Fruit fly (Drosophila melanogaster) whole organism, embryonic: ENCODE results near the gene CG15894.

Experiments
- CG10209 ChIP-seq: fragments of 200-800 bp; sonication (Bioruptor generic); optimal IDR thresholded peaks from 3 replicates; lab custom pipeline; 2017; ENCODE audit warnings: missing biosample characterization, mild to moderate bottlenecking, missing genetic modification characterization, missing genetic modification reagents
- CG10267 ChIP-seq: fragments of 200-800 bp; sonication (Bioruptor generic); optimal IDR thresholded peaks from 2 replicates; lab custom pipeline; 2018; ENCODE audit warnings: missing biosample characterization, mild to moderate bottlenecking, missing genetic modification characterization, moderate library complexity
- CG10565 ChIP-seq: fragments of 200-800 bp; sonication (Bioruptor generic); optimal IDR thresholded peaks from 3 replicates; lab custom pipeline; 2016; ENCODE audit warnings: missing biosample characterization, mild to moderate bottlenecking, missing genetic modification characterization
- CG11398 ChIP-seq: fragments of 200-800 bp; sonication (Bioruptor generic); optimal IDR thresholded peaks from 2 replicates; lab custom pipeline; 2016; ENCODE audit warnings: missing biosample characterization, missing genetic modification characterization
- CG12104 ChIP-seq: fragments of 200-800 bp; sonication (Bioruptor generic); optimal IDR thresholded peaks from 3 replicates; lab custom pipeline; 2016; ENCODE audit warnings: missing biosample characterization, missing genetic modification characterization
- CG12236 ChIP-seq: fragments of 200-800 bp; sonication (Bioruptor generic); optimal IDR thresholded peaks from 2 replicates; lab custom pipeline; 2016; ENCODE audit warnings: missing biosample characterization, missing genetic modification characterization
- CG13296 ChIP-seq: fragments of 200-800 bp; sonication (Bioruptor generic); optimal IDR thresholded peaks from 3 replicates; lab custom pipeline; 2018; ENCODE audit warnings: missing biosample characterization, mild to moderate bottlenecking, missing genetic modification characterization
- CG1602 ChIP-seq: fragments of 200-800 bp; sonication (Bioruptor generic); optimal IDR thresholded peaks from 3 replicates; lab custom pipeline; 2016; ENCODE audit warnings: missing biosample characterization, missing genetic modification characterization
- CG16779 ChIP-seq: fragments of 200-800 bp; sonication (Bioruptor generic); IDR thresholded peaks from 2 replicates; pipeline ENCODE4 v1.3.6; 2022; ENCODE audit warnings: missing biosample characterization, missing genetic modification characterization
- CG2116 ChIP-seq: fragments of 200-800 bp; sonication (Bioruptor generic); optimal IDR thresholded peaks from 3 replicates; lab custom pipeline; 2018; ENCODE audit warnings: missing biosample characterization, mild to moderate bottlenecking, missing genetic modification characterization
- CG31441 ChIP-seq: fragments of 200-800 bp; sonication (Bioruptor generic); IDR thresholded peaks from 2 replicates; pipeline ENCODE4 v1.3.6; 2022; ENCODE audit warnings: missing biosample characterization, missing genetic modification characterization
- CG32772 ChIP-seq: fragments of 200-800 bp; sonication (Bioruptor generic); IDR thresholded peaks from 2 replicates; pipeline ENCODE4 v1.3.6; 2022; ENCODE audit warnings: missing biosample characterization, missing genetic modification characterization
- CG3281 ChIP-seq: fragments of 200-800 bp; sonication (Bioruptor generic); optimal IDR thresholded peaks from 3 replicates; lab custom pipeline; 2017; ENCODE audit warnings: missing biosample characterization, mild to moderate bottlenecking, missing genetic modification characterization
- CG33213 ChIP-seq: fragments of 200-800 bp; sonication (Bioruptor generic); optimal IDR thresholded peaks from 3 replicates; lab custom pipeline; 2016; ENCODE audit warnings: missing biosample characterization, missing genetic modification characterization
- CHES-1-like ChIP-seq: fragments of 200-800 bp; sonication (Bioruptor generic); optimal IDR thresholded peaks from 2 replicates; lab custom pipeline; 2016; ENCODE audit warnings: missing biosample characterization, missing genetic modification characterization
- Dfd ChIP-seq, 2 experiments: fragments of >200 bp; optimal IDR thresholded peaks; 2 replicates each; lab custom pipeline; 2017; ENCODE audit warnings: missing biosample characterization in 2 of 2, missing genetic modification characterization in 2 of 2
- Fer1 ChIP-seq: fragments of 200-800 bp; sonication (Bioruptor generic); optimal IDR thresholded peaks from 2 replicates; lab custom pipeline; 2017; ENCODE audit warnings: missing biosample characterization, mild to moderate bottlenecking, missing genetic modification characterization
- HLH54F ChIP-seq: fragments of 200-800 bp; sonication (Bioruptor generic); optimal IDR thresholded peaks from 3 replicates; lab custom pipeline; 2016; ENCODE audit warnings: missing biosample characterization, missing genetic modification characterization
- Hey ChIP-seq: fragments of 200-800 bp; sonication (Bioruptor generic); optimal IDR thresholded peaks from 3 replicates; lab custom pipeline; 2018; ENCODE audit warnings: missing biosample characterization, mild to moderate bottlenecking, missing genetic modification characterization
- Hr3 ChIP-seq: fragments of 200-800 bp; sonication (Bioruptor generic); optimal IDR thresholded peaks from 3 replicates; lab custom pipeline; 2016; ENCODE audit warnings: missing biosample characterization, missing genetic modification characterization
- NK7.1 ChIP-seq: fragments of 200-800 bp; sonication (Bioruptor generic); optimal IDR thresholded peaks from 3 replicates; lab custom pipeline; 2016; ENCODE audit warnings: missing biosample characterization, missing genetic modification characterization
- Neu2 ChIP-seq: fragments of 200-800 bp; sonication (Bioruptor generic); optimal IDR thresholded peaks from 3 replicates; lab custom pipeline; 2016; ENCODE audit warnings: missing biosample characterization, missing genetic modification characterization, borderline replicate concordance
- PHDP ChIP-seq: fragments of 200-800 bp; sonication (Bioruptor generic); optimal IDR thresholded peaks from 3 replicates; lab custom pipeline; 2018; ENCODE audit warnings: missing biosample characterization, mild to moderate bottlenecking, missing genetic modification characterization, moderate library complexity
- YL-1 ChIP-seq: fragments of 200-800 bp; sonication (Bioruptor generic); optimal IDR thresholded peaks from 3 replicates; lab custom pipeline; 2017; ENCODE audit warnings: missing biosample characterization, mild to moderate bottlenecking, missing genetic modification characterization
- bcd ChIP-seq: fragments of 200-800 bp; sonication (Bioruptor generic); optimal IDR thresholded peaks from 2 replicates; lab custom pipeline; 2017; ENCODE audit warnings: missing biosample characterization, mild to moderate bottlenecking, missing genetic modification characterization
- cad ChIP-seq: fragments of >200 bp; optimal IDR thresholded peaks from 2 replicates; lab custom pipeline; 2017; ENCODE audit warnings: missing biosample characterization, missing genetic modification characterization
- caup ChIP-seq: fragments of 200-800 bp; sonication (Bioruptor generic); optimal IDR thresholded peaks from 3 replicates; lab custom pipeline; 2017; ENCODE audit warnings: missing biosample characterization, mild to moderate bottlenecking, missing genetic modification characterization, moderate library complexity; ENCODE audit not compliant: severe bottlenecking
- cg ChIP-seq: fragments of 200-800 bp; sonication (Bioruptor generic); optimal IDR thresholded peaks from 3 replicates; lab custom pipeline; 2019; ENCODE audit warnings: missing biosample characterization, mild to moderate bottlenecking, missing genetic modification characterization, moderate library complexity
- chn ChIP-seq: fragments of 200-800 bp; sonication (Bioruptor generic); optimal IDR thresholded peaks from 2 replicates; lab custom pipeline; 2016; ENCODE audit warnings: missing biosample characterization, missing genetic modification characterization
- crol ChIP-seq: fragments of 200-800 bp; sonication (Bioruptor generic); IDR thresholded peaks from 2 replicates; pipeline ENCODE4 v1.3.6; 2022; ENCODE audit warnings: missing biosample characterization, missing genetic modification characterization
- cwo ChIP-seq: fragments of 200-800 bp; sonication (Bioruptor generic); optimal IDR thresholded peaks from 3 replicates; lab custom pipeline; 2017; ENCODE audit warnings: missing biosample characterization, missing genetic modification characterization, mild to moderate bottlenecking, moderate library complexity, missing genetic modification reagents
- dimm ChIP-seq: fragments of 200-800 bp; sonication (Bioruptor generic); IDR thresholded peaks from 2 replicates; pipeline ENCODE4 v1.3.6; 2022; ENCODE audit warnings: missing biosample characterization, missing genetic modification characterization
- dmrt11E ChIP-seq: fragments of 200-800 bp; sonication (Bioruptor generic); optimal IDR thresholded peaks from 3 replicates; lab custom pipeline; 2018; ENCODE audit warnings: missing biosample characterization, mild to moderate bottlenecking, missing genetic modification characterization, moderate library complexity
- dpn ChIP-seq, 2 experiments: fragments of 200-800 bp; sonication (Bioruptor generic); optimal IDR thresholded peaks; 3 replicates each; lab custom pipeline; 2016; ENCODE audit warnings: missing biosample characterization in 2 of 2, missing genetic modification characterization in 2 of 2
- en ChIP-seq: fragments of 200-800 bp; sonication (Bioruptor generic); optimal IDR thresholded peaks from 2 replicates; lab custom pipeline; 2016; ENCODE audit warnings: missing biosample characterization, missing genetic modification characterization
- ewg ChIP-seq: fragments of 200-800 bp; sonication (Bioruptor generic); optimal IDR thresholded peaks from 3 replicates; lab custom pipeline; 2017; ENCODE audit warnings: mild to moderate bottlenecking, missing biosample characterization, missing genetic modification reagents, missing genetic modification characterization
- fd102C ChIP-seq: fragments of 200-800 bp; sonication (Bioruptor generic); optimal IDR thresholded peaks from 2 replicates; lab custom pipeline; 2018; ENCODE audit warnings: missing biosample characterization, mild to moderate bottlenecking, missing genetic modification characterization, moderate library complexity
- gcm2 ChIP-seq: fragments of 200-800 bp; sonication (Bioruptor generic); optimal IDR thresholded peaks from 2 replicates; lab custom pipeline; 2016; ENCODE audit warnings: missing biosample characterization, missing genetic modification characterization
- maf-S ChIP-seq: fragments of 200-800 bp; sonication (Bioruptor generic); optimal IDR thresholded peaks from 2 replicates; lab custom pipeline; 2016; ENCODE audit warnings: missing biosample characterization, missing genetic modification characterization
- p53 ChIP-seq: fragments of 200-800 bp; sonication (Bioruptor generic); optimal IDR thresholded peaks from 2 replicates; lab custom pipeline; 2016; ENCODE audit warnings: missing biosample characterization, missing genetic modification characterization
- pnt ChIP-seq: fragments of 200-800 bp; sonication (Bioruptor generic); optimal IDR thresholded peaks from 3 replicates; lab custom pipeline; 2016; ENCODE audit warnings: missing biosample characterization, missing genetic modification characterization
- pros ChIP-seq: fragments of 200-800 bp; sonication (Bioruptor generic); optimal IDR thresholded peaks from 3 replicates; lab custom pipeline; 2019; ENCODE audit warnings: missing biosample characterization, mild to moderate bottlenecking, missing genetic modification characterization, moderate library complexity
- sc ChIP-seq, 3 experiments: fragments of >200 bp in 2 of 3; fragments of 200-800 bp in 1 of 3; sonication (Bioruptor generic) in 1 of 3; optimal IDR thresholded peaks; 2 replicates in 2 of 3; 3 replicates in 1 of 3; lab custom pipeline; 2017; ENCODE audit warnings: mild to moderate bottlenecking in 1 of 3, missing biosample characterization in 1 of 3, missing genetic modification characterization in 1 of 3, missing genetic modification reagents in 1 of 3
- sima ChIP-seq: fragments of 200-800 bp; sonication (Bioruptor generic); optimal IDR thresholded peaks from 2 replicates; lab custom pipeline; 2016; ENCODE audit warnings: missing biosample characterization, missing genetic modification characterization
- sna ChIP-seq: fragments of 200-800 bp; sonication (Bioruptor generic); IDR thresholded peaks from 2 replicates; pipeline ENCODE4 v1.3.6; 2022; ENCODE audit warnings: missing biosample characterization, missing genetic modification characterization; ENCODE audit not compliant: partially characterized antibody
- stc ChIP-seq: fragments of 200-800 bp; sonication (Bioruptor generic); IDR thresholded peaks from 2 replicates; pipeline ENCODE4 v1.3.6; 2022; ENCODE audit warnings: missing biosample characterization, missing genetic modification characterization
- sug ChIP-seq: fragments of 200-800 bp; optimal IDR thresholded peaks from 2 replicates; lab custom pipeline; 2019; ENCODE audit warnings: missing biosample characterization, mild to moderate bottlenecking, missing genetic modification characterization, moderate library complexity
- twi ChIP-seq: fragments of 200-800 bp; optimal IDR thresholded peaks from 2 replicates; lab custom pipeline; 2019; ENCODE audit warnings: missing biosample characterization, mild to moderate bottlenecking, missing genetic modification characterization, moderate library complexity
- unc-4 ChIP-seq: fragments of 200-800 bp; sonication (Bioruptor generic); IDR thresholded peaks from 2 replicates; pipeline ENCODE4 v1.3.6; 2022; ENCODE audit warnings: missing biosample characterization, missing genetic modification characterization; ENCODE audit not compliant: partially characterized antibody
- z ChIP-seq: fragments of 200-800 bp; sonication (Bioruptor generic); IDR thresholded peaks from 3 replicates; pipeline ENCODE4 v1.3.6; 2022; ENCODE audit warnings: missing biosample characterization, missing genetic modification characterization

Gene CG15894

dm6 chrX:6267187-6267711 is 41.8 kb upstream of the CG15894 start, which contains the start of gene schlank (continued):
- TF ChIP-seq cg (GFP tag; lab: Kevin White, UChicago): no peak
- TF ChIP-seq CG32772 (GFP tag; lab: Robert Waterston, UW): peak; percentile 50; the same call in 1 of the 2 replicates
- no peak for TF ChIP-seq CG16779 (GFP tag; lab: Robert Waterston, UW)
- no peak for TF ChIP-seq PHDP (tag; lab: Kevin White, UChicago)
- peak; percentile 36 for TF ChIP-seq sug (tag; lab: Kevin White, UChicago)
- TF ChIP-seq YL-1: no peak
- no peak for TF ChIP-seq sc (optimal IDR thresholded peaks at IDR 0.05; lab: Kevin White, UChicago)
- TF ChIP-seq sc (GFP tag; optimal IDR thresholded peaks at IDR 0.05; lab: Kevin White, UChicago): no peak
- TF ChIP-seq CG2116 (GFP tag; lab: Kevin White, UChicago): no peak
- TF ChIP-seq CHES-1-like: peak; percentile 9
- peak; percentile 21 for TF ChIP-seq dmrt11E (tag; lab: Kevin White, UChicago)
- peak; percentile 27 for TF ChIP-seq CG12104 (GFP tag; lab: Kevin White, UChicago)
- no peak for TF ChIP-seq NK7.1 (GFP tag; lab: Kevin White, UChicago)
- TF ChIP-seq CG12236 (GFP tag; lab: Kevin White, UChicago): no peak
- TF ChIP-seq CG10209 (GFP tag; lab: Kevin White, UChicago): peak; percentile 17
- no peak for TF ChIP-seq fd102C (GFP tag; lab: Kevin White, UChicago)
- no peak for TF ChIP-seq unc-4 (GFP tag; lab: Robert Waterston, UW)
- no peak for TF ChIP-seq CG10565
- TF ChIP-seq sna (GFP tag; lab: Robert Waterston, UW): no peak
- TF ChIP-seq stc (GFP tag; lab: Robert Waterston, UW): 0 out of 2 replicates have a peak, but pooled peaks have one; percentile 49
- TF ChIP-seq dpn (GFP tag; optimal IDR thresholded peaks at IDR 0.05; lab: Kevin White, UChicago): peak; percentile 56 to 57
- TF ChIP-seq z (GFP tag; lab: Robert Waterston, UW): no peak
- TF ChIP-seq HLH54F (GFP tag; lab: Kevin White, UChicago): peak; percentile 67
- TF ChIP-seq crol: no peak
- TF ChIP-seq Dfd (GFP tag; optimal IDR thresholded peaks at IDR 0.05; lab: Kevin White, UChicago): no peak
- TF ChIP-seq cad (GFP tag; lab: Kevin White, UChicago): no peak
- no peak for TF ChIP-seq Hey (tag; lab: Kevin White, UChicago)
- peak; percentile 10 for TF ChIP-seq Fer1 (GFP tag; lab: Kevin White, UChicago)
- TF ChIP-seq cwo (GFP tag; lab: Kevin White, UChicago): no peak
- TF ChIP-seq sima (GFP tag; lab: Kevin White, UChicago): no peak
- TF ChIP-seq gcm2: no peak
- TF ChIP-seq pros (GFP tag; lab: Kevin White, UChicago): no peak
- TF ChIP-seq chn (GFP tag; lab: Kevin White, UChicago): peak; percentile 62
- peak; percentile 20 for TF ChIP-seq caup (GFP tag; lab: Kevin White, UChicago)
- TF ChIP-seq pnt: peak; percentile 60
- TF ChIP-seq CG1602 (GFP tag; lab: Kevin White, UChicago): peak; percentile 60
- peak; percentile 14 for TF ChIP-seq p53 (GFP tag; lab: Kevin White, UChicago)
- TF ChIP-seq Hr3 (GFP tag; lab: Kevin White, UChicago): peak; percentile 41
- TF ChIP-seq bcd (GFP tag; lab: Kevin White, UChicago): peak; percentile 21
- TF ChIP-seq twi (tag; lab: Kevin White, UChicago): no peak
- no peak for TF ChIP-seq CG31441 (GFP tag; lab: Robert Waterston, UW)
- peak; percentile 20 for TF ChIP-seq maf-S (GFP tag; lab: Kevin White, UChicago)
- TF ChIP-seq en (GFP tag; lab: Kevin White, UChicago): no peak
- peak; percentile 31 for TF ChIP-seq CG13296 (GFP tag; lab: Kevin White, UChicago)
- TF ChIP-seq CG33213: peak; percentile 37
- peak; percentile 39 for TF ChIP-seq CG10267 (tag; lab: Kevin White, UChicago)
- peak; percentile 39 for TF ChIP-seq ewg (GFP tag; lab: Kevin White, UChicago)
- TF ChIP-seq Neu2 (GFP tag; lab: Kevin White, UChicago): no peak
- no peak for TF ChIP-seq dimm (GFP tag; lab: Robert Waterston, UW)
- TF ChIP-seq CG11398 (GFP tag; lab: Kevin White, UChicago): peak; percentile 30
- no peak for TF ChIP-seq CG3281 (GFP tag; lab: Kevin White, UChicago)
